Fruit fly (Drosophila melanogaster) whole organism, embryonic: ENCODE measurements around the gene al.
A peak's percentile ranks its signal among the peaks of the same experiment; 100 is the strongest.

Source experiments
- BtbVII ChIP-seq: fragments of 200-800 bp; sonication (Bioruptor generic); optimal IDR thresholded peaks from 3 replicates; lab custom pipeline; 2017; ENCODE audit warnings: missing biosample characterization, mild to moderate bottlenecking, missing genetic modification characterization
- CG12071 ChIP-seq: fragments of 200-800 bp; sonication (Bioruptor generic); optimal IDR thresholded peaks from 3 replicates; lab custom pipeline; 2018; ENCODE audit warnings: missing biosample characterization, mild to moderate bottlenecking, missing genetic modification characterization
- CG13624 ChIP-seq: fragments of 200-800 bp; sonication (Bioruptor generic); optimal IDR thresholded peaks from 2 replicates; lab custom pipeline; 2016; ENCODE audit warnings: missing biosample characterization, missing genetic modification characterization
- CG15073 ChIP-seq: fragments of 200-800 bp; sonication (Bioruptor generic); optimal IDR thresholded peaks from 2 replicates; lab custom pipeline; 2016; ENCODE audit warnings: missing biosample characterization, missing genetic modification characterization
- CG15514 ChIP-seq: fragments of 200-800 bp; sonication (Bioruptor generic); optimal IDR thresholded peaks from 3 replicates; lab custom pipeline; 2017; ENCODE audit warnings: missing biosample characterization, missing genetic modification characterization, mild to moderate bottlenecking, moderate library complexity, missing genetic modification reagents
- CG16813 ChIP-seq: fragments of 200-800 bp; sonication (Bioruptor generic); IDR thresholded peaks from 3 replicates; pipeline ENCODE4 v1.3.6; 2022; ENCODE audit warnings: missing biosample characterization, missing genetic modification characterization; ENCODE audit not compliant: partially characterized antibody
- CG17186 ChIP-seq: fragments of 200-800 bp; sonication (Bioruptor generic); optimal IDR thresholded peaks from 3 replicates; lab custom pipeline; 2017; ENCODE audit warnings: missing biosample characterization, missing genetic modification reagents, missing genetic modification characterization
- CG18011 ChIP-seq: fragments of 200-800 bp; sonication (Bioruptor generic); optimal IDR thresholded peaks from 2 replicates; lab custom pipeline; 2017; ENCODE audit warnings: missing biosample characterization, missing genetic modification characterization, mild to moderate bottlenecking, moderate library complexity, missing genotype
- CG18476 ChIP-seq: fragments of 200-800 bp; sonication (Bioruptor generic); optimal IDR thresholded peaks from 2 replicates; lab custom pipeline; 2016; ENCODE audit warnings: missing biosample characterization, mild to moderate bottlenecking, missing genetic modification characterization
- CG18599 ChIP-seq: fragments of 200-800 bp; sonication (Bioruptor generic); optimal IDR thresholded peaks from 3 replicates; lab custom pipeline; 2017; ENCODE audit warnings: missing biosample characterization, missing genetic modification characterization, mild to moderate bottlenecking, moderate library complexity, missing genetic modification reagents
- CG2889 ChIP-seq: fragments of 200-800 bp; sonication (Bioruptor generic); IDR thresholded peaks from 3 replicates; pipeline ENCODE4 v1.3.6; 2022; ENCODE audit warnings: missing biosample characterization, missing genetic modification characterization
- CG34376 ChIP-seq: fragments of 200-800 bp; sonication (Bioruptor generic); optimal IDR thresholded peaks from 2 replicates; lab custom pipeline; 2018; ENCODE audit warnings: missing biosample characterization, mild to moderate bottlenecking, missing genetic modification characterization
- CG42726 ChIP-seq: fragments of 200-800 bp; sonication (Bioruptor generic); IDR thresholded peaks from 2 replicates; pipeline ENCODE4 v1.3.6; 2022; ENCODE audit warnings: missing biosample characterization, missing genetic modification characterization; ENCODE audit not compliant: partially characterized antibody
- CG4360 ChIP-seq: fragments of 200-800 bp; sonication (Bioruptor generic); IDR thresholded peaks from 2 replicates; pipeline ENCODE4 v1.3.6; 2022; ENCODE audit warnings: missing biosample characterization, missing genetic modification characterization
- CG5953 ChIP-seq: fragments of 200-800 bp; sonication (Bioruptor generic); IDR thresholded peaks from 2 replicates; pipeline ENCODE4 v1.3.6; 2022; ENCODE audit warnings: missing biosample characterization, missing genetic modification characterization
- CG6175 ChIP-seq: fragments of 200-800 bp; sonication (Bioruptor generic); IDR thresholded peaks from 3 replicates; pipeline ENCODE4 v1.3.6; 2022; ENCODE audit warnings: missing biosample characterization, missing genetic modification characterization
- CG6791 ChIP-seq: fragments of 200-800 bp; sonication (Bioruptor generic); IDR thresholded peaks from 3 replicates; pipeline ENCODE4 v1.3.6; 2022; ENCODE audit warnings: missing biosample characterization, missing genetic modification characterization; ENCODE audit not compliant: partially characterized antibody
- CG7987 ChIP-seq: fragments of 200-800 bp; sonication (Bioruptor generic); optimal IDR thresholded peaks from 2 replicates; lab custom pipeline; 2018; ENCODE audit warnings: missing biosample characterization, mild to moderate bottlenecking, missing genetic modification characterization, moderate library complexity
- CoRest ChIP-seq: fragments of 200-800 bp; sonication (Bioruptor generic); optimal IDR thresholded peaks from 3 replicates; lab custom pipeline; 2018; ENCODE audit warnings: missing biosample characterization, mild to moderate bottlenecking, missing genetic modification characterization, moderate library complexity
- E2f1 ChIP-seq: fragments of 200-800 bp; sonication (Bioruptor generic); IDR thresholded peaks from 2 replicates; pipeline ENCODE4 v1.3.6; 2022; ENCODE audit warnings: missing biosample characterization, missing genetic modification characterization
- Elba2 ChIP-seq: fragments of 200-800 bp; sonication (Bioruptor generic); optimal IDR thresholded peaks from 3 replicates; lab custom pipeline; 2016; ENCODE audit warnings: missing biosample characterization, missing genetic modification characterization
- Hmr ChIP-seq: fragments of 200-800 bp; sonication (Bioruptor generic); optimal IDR thresholded peaks from 3 replicates; lab custom pipeline; 2017; ENCODE audit warnings: mild to moderate bottlenecking, missing biosample characterization, missing genetic modification reagents, missing genetic modification characterization
- Hr78 ChIP-seq, 2 experiments: fragments of 200-800 bp in 1 of 2; fragments of >200 bp in 1 of 2; sonication (Bioruptor generic) in 1 of 2; optimal IDR thresholded peaks; 2 replicates each; lab custom pipeline; 2017 to 2019; ENCODE audit warnings: missing biosample characterization in 2 of 2, missing genetic modification characterization in 2 of 2, mild to moderate bottlenecking in 1 of 2, moderate library complexity in 1 of 2
- Kr ChIP-seq: fragments of 200-800 bp; sonication (Bioruptor generic); optimal IDR thresholded peaks from 2 replicates; lab custom pipeline; 2017; ENCODE audit warnings: missing biosample characterization, mild to moderate bottlenecking, missing genetic modification characterization
- Lhr ChIP-seq: fragments of 200-800 bp; sonication (Bioruptor generic); optimal IDR thresholded peaks from 3 replicates; lab custom pipeline; 2017; ENCODE audit warnings: mild to moderate bottlenecking, missing biosample characterization, missing genetic modification reagents, missing genetic modification characterization
- Med ChIP-seq: fragments of 200-800 bp; sonication (Bioruptor generic); peaks from one replicate; lab custom pipeline; 2016; ENCODE audit warnings: missing biosample characterization, missing genetic modification characterization, mild to moderate bottlenecking, inconsistent platforms, moderate library complexity
- NK7.1 ChIP-seq: fragments of 200-800 bp; sonication (Bioruptor generic); optimal IDR thresholded peaks from 3 replicates; lab custom pipeline; 2016; ENCODE audit warnings: missing biosample characterization, missing genetic modification characterization
- Nf-YC ChIP-seq: fragments of 200-800 bp; optimal IDR thresholded peaks from 3 replicates; lab custom pipeline; 2019; ENCODE audit warnings: missing biosample characterization, mild to moderate bottlenecking, missing genetic modification characterization, moderate library complexity
- Rx ChIP-seq: fragments of 200-800 bp; sonication (Bioruptor generic); IDR thresholded peaks from 2 replicates; pipeline ENCODE4 v1.3.6; 2022; ENCODE audit warnings: missing biosample characterization, missing genetic modification characterization
- Stat92E ChIP-seq, 3 experiments: fragments of >200 bp in 2 of 3; fragments of 200-800 bp in 1 of 3; sonication (Bioruptor generic) in 1 of 3; optimal IDR thresholded peaks; 2 replicates each; lab custom pipeline; 2017 to 2019; ENCODE audit warnings: missing biosample characterization in 3 of 3, missing genetic modification characterization in 3 of 3, mild to moderate bottlenecking in 1 of 3, moderate library complexity in 1 of 3
- al ChIP-seq: fragments of 200-800 bp; sonication (Bioruptor generic); IDR thresholded peaks from 2 replicates; pipeline ENCODE4 v1.3.6; 2022; ENCODE audit warnings: missing biosample characterization, missing genetic modification characterization
- bab2 ChIP-seq: fragments of 200-800 bp; sonication (Bioruptor generic); optimal IDR thresholded peaks from 2 replicates; lab custom pipeline; 2016; ENCODE audit warnings: missing biosample characterization, missing genetic modification characterization
- bsh ChIP-seq, 2 experiments: fragments of 200-800 bp; sonication (Bioruptor generic); optimal IDR thresholded peaks; 2 replicates each; lab custom pipeline; 2017 to 2018; ENCODE audit warnings: mild to moderate bottlenecking in 2 of 2, missing biosample characterization in 2 of 2, missing genetic modification characterization in 2 of 2, moderate library complexity in 1 of 2
- btn ChIP-seq: fragments of 200-800 bp; sonication (Bioruptor generic); optimal IDR thresholded peaks from 2 replicates; lab custom pipeline; 2016; ENCODE audit warnings: missing biosample characterization, missing genetic modification characterization
- ham ChIP-seq: fragments of 200-800 bp; sonication (Bioruptor generic); IDR thresholded peaks from 2 replicates; pipeline ENCODE4 v1.3.6; 2022; ENCODE audit warnings: missing biosample characterization, missing genetic modification characterization
- her ChIP-seq: fragments of 200-800 bp; sonication (Bioruptor generic); optimal IDR thresholded peaks from 2 replicates; lab custom pipeline; 2016; ENCODE audit warnings: missing biosample characterization, missing genetic modification characterization
- jing ChIP-seq: fragments of 200-800 bp; sonication (Bioruptor generic); optimal IDR thresholded peaks from 2 replicates; lab custom pipeline; 2018; ENCODE audit warnings: missing biosample characterization, mild to moderate bottlenecking, missing genetic modification characterization
- kay ChIP-seq: fragments of 200-800 bp; sonication (Bioruptor generic); optimal IDR thresholded peaks from 2 replicates; lab custom pipeline; 2016; ENCODE audit warnings: missing biosample characterization, missing genetic modification characterization
- maf-S ChIP-seq: fragments of 200-800 bp; sonication (Bioruptor generic); optimal IDR thresholded peaks from 2 replicates; lab custom pipeline; 2016; ENCODE audit warnings: missing biosample characterization, missing genetic modification characterization
- org-1 ChIP-seq: fragments of 200-800 bp; sonication (Bioruptor generic); optimal IDR thresholded peaks from 2 replicates; lab custom pipeline; 2017; ENCODE audit warnings: missing biosample characterization, missing genetic modification characterization
- pnt ChIP-seq: fragments of 200-800 bp; sonication (Bioruptor generic); optimal IDR thresholded peaks from 3 replicates; lab custom pipeline; 2016; ENCODE audit warnings: missing biosample characterization, missing genetic modification characterization
- pros ChIP-seq: fragments of 200-800 bp; sonication (Bioruptor generic); optimal IDR thresholded peaks from 3 replicates; lab custom pipeline; 2019; ENCODE audit warnings: missing biosample characterization, mild to moderate bottlenecking, missing genetic modification characterization, moderate library complexity
- pum ChIP-seq: fragments of 200-800 bp; sonication (Bioruptor generic); optimal IDR thresholded peaks from 2 replicates; lab custom pipeline; 2016; ENCODE audit warnings: missing biosample characterization, missing genetic modification characterization
- sd ChIP-seq: fragments of 200-800 bp; sonication (Bioruptor generic); optimal IDR thresholded peaks from 3 replicates; lab custom pipeline; 2018; ENCODE audit warnings: missing biosample characterization, mild to moderate bottlenecking, missing genetic modification characterization, moderate library complexity
- unpg ChIP-seq: fragments of 200-800 bp; sonication (Bioruptor generic); optimal IDR thresholded peaks from 3 replicates; lab custom pipeline; 2018; ENCODE audit warnings: missing biosample characterization, mild to moderate bottlenecking, missing genetic modification characterization, moderate library complexity
- wek ChIP-seq: fragments of 200-800 bp; sonication (Bioruptor generic); optimal IDR thresholded peaks from 3 replicates; lab custom pipeline; 2018; ENCODE audit warnings: missing biosample characterization, mild to moderate bottlenecking, missing genetic modification characterization, moderate library complexity
- z ChIP-seq: fragments of 200-800 bp; sonication (Bioruptor generic); IDR thresholded peaks from 3 replicates; pipeline ENCODE4 v1.3.6; 2022; ENCODE audit warnings: missing biosample characterization, missing genetic modification characterization
- zen ChIP-seq: fragments of 200-800 bp; sonication (Bioruptor generic); optimal IDR thresholded peaks from 3 replicates; lab custom pipeline; 2018; ENCODE audit warnings: missing biosample characterization, mild to moderate bottlenecking, missing genetic modification characterization, moderate library complexity

al gene

dm6 chr2L:430820-431628 is 53.1 kb downstream of the al start, which contains the start of gene ex (continued):
- TF ChIP-seq CG16813 (GFP tag; lab: Robert Waterston, UW) = no peak
- TF ChIP-seq CG17186 (GFP tag; lab: Kevin White, UChicago) = peak; percentile 51
- peak; percentile 27 for TF ChIP-seq Lhr (GFP tag; lab: Kevin White, UChicago)
- TF ChIP-seq pum (GFP tag; lab: Kevin White, UChicago) = no peak
- peak; percentile 63 to 66 for TF ChIP-seq bsh (GFP tag; optimal IDR thresholded peaks at IDR 0.05; lab: Kevin White, UChicago)
- no peak for TF ChIP-seq jing (GFP tag; lab: Kevin White, UChicago)
- TF ChIP-seq CG4360 = peak; percentile 98
- TF ChIP-seq ham = no peak
- peak; percentile 60 for TF ChIP-seq Kr (GFP tag; lab: Kevin White, UChicago)
- peak; percentile 68 for TF ChIP-seq CG18599 (GFP tag; lab: Kevin White, UChicago)
- TF ChIP-seq pros (GFP tag; lab: Kevin White, UChicago) = peak; percentile 74
- TF ChIP-seq BtbVII (GFP tag; lab: Kevin White, UChicago) = peak; percentile 75
- TF ChIP-seq Med (GFP tag; lab: Kevin White, UChicago) = peak; percentile 91
- no peak for TF ChIP-seq CG6175
- no peak for TF ChIP-seq CG2889
- no peak for TF ChIP-seq maf-S (GFP tag; lab: Kevin White, UChicago)
- peak; percentile 9 for TF ChIP-seq pnt
- no peak for TF ChIP-seq CG18011 (GFP tag; lab: Kevin White, UChicago)
- TF ChIP-seq Elba2 (GFP tag; lab: Kevin White, UChicago) = peak; percentile 34
- TF ChIP-seq Stat92E (GFP tag; optimal IDR thresholded peaks at IDR 0.05; lab: Kevin White, UChicago) = peak in 1 of 3 experiments; percentile 10
- peak; percentile 76 for TF ChIP-seq CG34376 (GFP tag; lab: Kevin White, UChicago)
- peak; percentile 19; the same call in 1 of the 2 replicates for TF ChIP-seq E2f1 (GFP tag; lab: Robert Waterston, UW)
- TF ChIP-seq Hr78 (GFP tag; optimal IDR thresholded peaks at IDR 0.05; lab: Kevin White, UChicago) = no peak
- TF ChIP-seq NK7.1 (GFP tag; lab: Kevin White, UChicago) = peak; percentile 13
- no peak for TF ChIP-seq zen (tag; lab: Kevin White, UChicago)
- peak; percentile 31 for TF ChIP-seq org-1 (GFP tag; lab: Kevin White, UChicago)
- peak; percentile 38; the same call in 1 of the 2 replicates for TF ChIP-seq CG42726
- peak; percentile 85 for TF ChIP-seq Hmr (GFP tag; lab: Kevin White, UChicago)
- TF ChIP-seq CG5953 (GFP tag; lab: Robert Waterston, UW) = no peak
- TF ChIP-seq her (GFP tag; lab: Kevin White, UChicago) = peak; percentile 47
- no peak for TF ChIP-seq al (GFP tag; lab: Robert Waterston, UW)
- peak; percentile 57 for TF ChIP-seq bab2 (GFP tag; lab: Kevin White, UChicago)
- peak; percentile 69 for TF ChIP-seq unpg (GFP tag; lab: Kevin White, UChicago)
- TF ChIP-seq CG13624 (GFP tag; lab: Kevin White, UChicago) = peak; percentile 14
- TF ChIP-seq Nf-YC (tag; lab: Kevin White, UChicago) = peak; percentile 33
- peak; percentile 87 for TF ChIP-seq wek (GFP tag; lab: Kevin White, UChicago)
- peak; percentile 67 for TF ChIP-seq sd (tag; lab: Kevin White, UChicago)
- no peak for TF ChIP-seq Rx (GFP tag; lab: Robert Waterston, UW)
- peak; percentile 57 for TF ChIP-seq CG15514 (GFP tag; lab: Kevin White, UChicago)
- TF ChIP-seq kay (GFP tag; lab: Kevin White, UChicago) = peak; percentile 7
- no peak for TF ChIP-seq CG18476 (GFP tag; lab: Kevin White, UChicago)
- TF ChIP-seq CoRest (tag; lab: Kevin White, UChicago) = peak; percentile 41
- TF ChIP-seq CG12071 (GFP tag; lab: Kevin White, UChicago) = peak; percentile 87
- 0 out of 3 replicates have a peak, but pooled peaks have one; percentile 45 for TF ChIP-seq z (GFP tag; lab: Robert Waterston, UW)
- no peak for TF ChIP-seq CG15073 (GFP tag; lab: Kevin White, UChicago)
- TF ChIP-seq CG7987 (GFP tag; lab: Kevin White, UChicago) = peak; percentile 92
- TF ChIP-seq CG6791 (GFP tag; lab: Robert Waterston, UW) = no peak
- no peak for TF ChIP-seq btn (GFP tag; lab: Kevin White, UChicago)
